Worm (Caenorhabditis elegans) whole organism, young adult: ENCODE results near the gene ints-7.
A peak's percentile ranks its signal among the peaks of the same experiment; 100 is the strongest.

Source experiments
- B0019.2 ChIP-seq: fragments of 200-800 bp; sonication (Bioruptor generic); conservative IDR thresholded peaks from 2 replicates; pipeline ENCODE4 v1.3.6; 2022; ENCODE audit warnings: missing genetic modification reagents, missing genetic modification characterization, missing compliant biosample characterization
- B0035.1 ChIP-seq: sonication (generic microtip); optimal IDR thresholded peaks from 2 replicates; lab custom pipeline; 2016; ENCODE audit warnings: missing genetic modification characterization, mild to moderate bottlenecking, missing compliant biosample characterization, missing genotype, missing genetic modification reagents
- B0336.3 ChIP-seq: fragments of 200-800 bp; sonication (Bioruptor generic); IDR thresholded peaks from 2 replicates; pipeline ENCODE4 v1.3.6; 2022; ENCODE audit warnings: missing genetic modification characterization, missing compliant biosample characterization
- C17E4.6 ChIP-seq: fragments of 200-800 bp; sonication (Bioruptor generic); IDR thresholded peaks from 2 replicates; pipeline ENCODE4 v1.3.6; 2022; ENCODE audit warnings: missing genetic modification reagents, missing genetic modification characterization, missing compliant biosample characterization
- F33H1.4 ChIP-seq: fragments of 200-800 bp; sonication (Bioruptor generic); IDR thresholded peaks from 2 replicates; pipeline ENCODE4 v1.3.6; 2022; ENCODE audit warnings: missing genetic modification reagents, missing genetic modification characterization, missing compliant biosample characterization
- F52B5.7 ChIP-seq: sonication (generic microtip); optimal IDR thresholded peaks from 2 replicates; lab custom pipeline; 2016; ENCODE audit warnings: mild to moderate bottlenecking, missing genetic modification characterization, missing compliant biosample characterization
- F55B11.4 ChIP-seq: sonication (generic microtip); optimal IDR thresholded peaks from 2 replicates; lab custom pipeline; 2016; ENCODE audit warnings: missing compliant biosample characterization, missing genetic modification characterization, borderline replicate concordance; ENCODE audit not compliant: insufficient read depth
- F57C9.4 ChIP-seq: sonication (generic microtip); optimal IDR thresholded peaks from 2 replicates; lab custom pipeline; 2017; ENCODE audit warnings: mild to moderate bottlenecking, missing genetic modification characterization, missing compliant biosample characterization
- K12H6.12 ChIP-seq: fragments of 200-800 bp; sonication (Bioruptor generic); optimal IDR thresholded peaks from 2 replicates; lab custom pipeline; 2018; ENCODE audit warnings: mild to moderate bottlenecking, missing genetic modification characterization, missing compliant biosample characterization
- Y56A3A.18 ChIP-seq: fragments of 200-800 bp; sonication (Bioruptor generic); IDR thresholded peaks from 2 replicates; pipeline ENCODE4 v1.3.6; 2022; ENCODE audit warnings: missing genetic modification reagents, missing genetic modification characterization, missing compliant biosample characterization
- akir-1 ChIP-seq: fragments of 200-800 bp; sonication (Bioruptor generic); optimal IDR thresholded peaks from 2 replicates; lab custom pipeline; 2018; ENCODE audit warnings: mild to moderate bottlenecking, missing genetic modification characterization, moderate library complexity, missing compliant biosample characterization
- ccch-3 ChIP-seq: fragments of 200-800 bp; sonication (Bioruptor generic); optimal IDR thresholded peaks from 2 replicates; lab custom pipeline; 2018; ENCODE audit warnings: mild to moderate bottlenecking, missing genetic modification characterization, missing compliant biosample characterization
- cebp-1 ChIP-seq, 2 experiments: fragments of 200-800 bp in 1 of 2; sonication (Bioruptor generic) in 1 of 2; sonication (generic microtip) in 1 of 2; IDR thresholded peaks in 1 of 2; optimal IDR thresholded peaks in 1 of 2; 2 replicates each; pipeline versions ENCODE4 v1.3.6 to Lab custom; 2017 to 2022; ENCODE audit warnings: missing compliant biosample characterization in 2 of 2, missing genetic modification characterization in 2 of 2, mild to moderate bottlenecking in 1 of 2, missing genetic modification reagents in 1 of 2, moderate library complexity in 1 of 2
- ceh-27 ChIP-seq: fragments of 200-800 bp; sonication (Bioruptor generic); optimal IDR thresholded peaks from 2 replicates; lab custom pipeline; 2018; ENCODE audit warnings: mild to moderate bottlenecking, missing genetic modification characterization, moderate library complexity, missing compliant biosample characterization
- ceh-91 ChIP-seq: fragments of 200-800 bp; sonication (Bioruptor generic); IDR thresholded peaks from 2 replicates; pipeline ENCODE4 v1.3.6; 2022; ENCODE audit warnings: missing genetic modification reagents, missing genetic modification characterization, missing compliant biosample characterization
- die-1 ChIP-seq: sonication (generic microtip); optimal IDR thresholded peaks from 2 replicates; lab custom pipeline; 2016; ENCODE audit warnings: missing genotype, mild to moderate bottlenecking, missing genetic modification characterization, missing compliant biosample characterization
- dpff-1 ChIP-seq: sonication (generic microtip); optimal IDR thresholded peaks from 2 replicates; lab custom pipeline; 2017; ENCODE audit warnings: mild to moderate bottlenecking, missing genetic modification characterization, missing compliant biosample characterization
- egl-44 ChIP-seq: fragments of 200-800 bp; sonication (Bioruptor generic); IDR thresholded peaks from 2 replicates; pipeline ENCODE4 v1.3.6; 2022; ENCODE audit warnings: missing genetic modification reagents, missing genetic modification characterization, missing compliant biosample characterization
- egrh-3 ChIP-seq: fragments of 200-800 bp; sonication (Bioruptor generic); IDR thresholded peaks from 2 replicates; pipeline ENCODE4 v1.3.6; 2022; ENCODE audit warnings: missing genetic modification reagents, missing genetic modification characterization, missing compliant biosample characterization
- fkh-3 ChIP-seq: sonication (generic microtip); optimal IDR thresholded peaks from 2 replicates; lab custom pipeline; 2016; ENCODE audit warnings: mild to moderate bottlenecking, missing genetic modification characterization, missing compliant biosample characterization
- hlh-12 ChIP-seq: sonication (generic microtip); optimal IDR thresholded peaks from 2 replicates; lab custom pipeline; 2016; ENCODE audit warnings: missing genetic modification characterization, missing compliant biosample characterization
- hlh-26 ChIP-seq: fragments of 200-800 bp; sonication (Bioruptor generic); conservative IDR thresholded peaks from 2 replicates; pipeline ENCODE4 v1.3.6; 2022; ENCODE audit warnings: missing genetic modification reagents, missing genetic modification characterization, missing compliant biosample characterization
- hmg-1.2 ChIP-seq: fragments of 200-800 bp; sonication (Bioruptor generic); IDR thresholded peaks from 2 replicates; pipeline ENCODE4 v1.3.6; 2022; ENCODE audit warnings: missing genetic modification reagents, missing genetic modification characterization, missing compliant biosample characterization
- hmg-20 ChIP-seq: fragments of 200-800 bp; sonication (Bioruptor generic); IDR thresholded peaks from 2 replicates; pipeline ENCODE4 v1.3.6; 2022; ENCODE audit warnings: missing genetic modification reagents, missing genetic modification characterization, missing compliant biosample characterization
- lag-1 ChIP-seq: fragments of 200-800 bp; sonication (Bioruptor generic); IDR thresholded peaks from 2 replicates; pipeline ENCODE4 v1.3.6; 2022; ENCODE audit warnings: missing genetic modification reagents, missing genetic modification characterization, missing compliant biosample characterization
- let-526 ChIP-seq: fragments of 200-800 bp; sonication (Bioruptor generic); IDR thresholded peaks from 2 replicates; pipeline ENCODE4 v1.3.6; 2022; ENCODE audit warnings: missing genetic modification reagents, missing genetic modification characterization, missing compliant biosample characterization
- lin-35 ChIP-seq, 3 experiments: fragments of 150-350 bp in 2 of 3; sonication (generic microtip) in 1 of 3; optimal IDR thresholded peaks; 2 replicates each; lab custom pipeline; 2014 to 2018; ENCODE audit warnings: missing biosample characterization in 3 of 3, missing genetic modification characterization in 3 of 3, missing genetic modification reagents in 3 of 3
- lin-40 ChIP-seq: sonication (generic microtip); optimal IDR thresholded peaks from 2 replicates; lab custom pipeline; 2016; ENCODE audit warnings: missing genetic modification characterization, mild to moderate bottlenecking, missing compliant biosample characterization, missing genotype, missing genetic modification reagents
- mcd-1 ChIP-seq: fragments of 200-800 bp; sonication (Bioruptor generic); IDR thresholded peaks from 2 replicates; pipeline ENCODE4 v1.3.6; 2022; ENCODE audit warnings: missing genetic modification reagents, missing genetic modification characterization, missing compliant biosample characterization
- mel-28 ChIP-seq: sonication (generic microtip); optimal IDR thresholded peaks from 2 replicates; lab custom pipeline; 2016; ENCODE audit warnings: borderline replicate concordance, mild to moderate bottlenecking, missing genetic modification characterization, missing compliant biosample characterization
- mxl-1 ChIP-seq: sonication (generic microtip); optimal IDR thresholded peaks from 2 replicates; lab custom pipeline; 2016; ENCODE audit warnings: missing genetic modification characterization, missing compliant biosample characterization
- nfya-2 ChIP-seq: fragments of 200-800 bp; sonication (Bioruptor generic); IDR thresholded peaks from 2 replicates; pipeline ENCODE4 v1.3.6; 2022; ENCODE audit warnings: missing genetic modification reagents, missing genetic modification characterization, missing compliant biosample characterization
- nfyb-1 ChIP-seq: fragments of 200-800 bp; sonication (Bioruptor generic); IDR thresholded peaks from 2 replicates; pipeline ENCODE4 v1.3.6; 2022; ENCODE audit warnings: missing genetic modification reagents, missing genetic modification characterization, missing compliant biosample characterization
- pbrm-1 ChIP-seq: fragments of 200-800 bp; sonication (Bioruptor generic); IDR thresholded peaks from 2 replicates; pipeline ENCODE4 v1.3.6; 2022; ENCODE audit warnings: missing genetic modification reagents, missing genetic modification characterization, missing compliant biosample characterization
- rcor-1 ChIP-seq: fragments of 200-800 bp; sonication (Bioruptor generic); IDR thresholded peaks from 2 replicates; pipeline ENCODE4 v1.3.6; 2022; ENCODE audit warnings: missing genetic modification reagents, missing genetic modification characterization, missing compliant biosample characterization
- rec-8 ChIP-seq, 2 experiments: sonication (generic microtip); optimal IDR thresholded peaks; 2 replicates each; lab custom pipeline; 2016; ENCODE audit warnings: mild to moderate bottlenecking in 2 of 2, missing genetic modification characterization in 2 of 2, missing genetic modification reagents in 2 of 2, missing genotype in 2 of 2, missing biosample characterization in 1 of 2, missing compliant biosample characterization in 1 of 2, moderate library complexity in 1 of 2
- repo-1 ChIP-seq: sonication (generic microtip); optimal IDR thresholded peaks from 2 replicates; lab custom pipeline; 2017; ENCODE audit warnings: mild to moderate bottlenecking, missing genetic modification characterization, missing compliant biosample characterization
- sea-2 ChIP-seq: fragments of 200-800 bp; sonication (Bioruptor generic); IDR thresholded peaks from 2 replicates; pipeline ENCODE4 v1.3.6; 2022; ENCODE audit warnings: missing genetic modification characterization, missing compliant biosample characterization
- sptf-2 ChIP-seq: fragments of 200-800 bp; sonication (Bioruptor generic); optimal IDR thresholded peaks from 2 replicates; lab custom pipeline; 2018; ENCODE audit warnings: mild to moderate bottlenecking, missing genetic modification characterization, missing compliant biosample characterization
- unc-130 ChIP-seq: sonication (generic microtip); optimal IDR thresholded peaks from 2 replicates; lab custom pipeline; 2016; ENCODE audit warnings: missing genetic modification reagents, missing genetic modification characterization, missing compliant biosample characterization
- unc-62 ChIP-seq: fragments of 150-350 bp; optimal IDR thresholded peaks from 2 replicates; lab custom pipeline; 2014; ENCODE audit warnings: missing biosample characterization, missing genetic modification reagents, missing genetic modification characterization
- zfh-2 ChIP-seq: fragments of 200-800 bp; sonication (Bioruptor generic); conservative IDR thresholded peaks from 2 replicates; pipeline ENCODE4 v1.3.6; 2022; ENCODE audit warnings: missing genetic modification reagents, missing genetic modification characterization, missing compliant biosample characterization
- ztf-18 ChIP-seq: sonication (generic microtip); optimal IDR thresholded peaks from 2 replicates; lab custom pipeline; 2016; ENCODE audit warnings: missing genotype, mild to moderate bottlenecking, missing genetic modification characterization, missing compliant biosample characterization
- ztf-22 ChIP-seq: fragments of 200-800 bp; sonication (Bioruptor generic); optimal IDR thresholded peaks from 2 replicates; lab custom pipeline; 2018; ENCODE audit warnings: mild to moderate bottlenecking, missing genetic modification characterization, moderate library complexity, missing compliant biosample characterization
- ztf-26 ChIP-seq: sonication (generic microtip); optimal IDR thresholded peaks from 2 replicates; lab custom pipeline; 2017; ENCODE audit warnings: missing genetic modification characterization, missing compliant biosample characterization

Gene ints-7

DNA sequence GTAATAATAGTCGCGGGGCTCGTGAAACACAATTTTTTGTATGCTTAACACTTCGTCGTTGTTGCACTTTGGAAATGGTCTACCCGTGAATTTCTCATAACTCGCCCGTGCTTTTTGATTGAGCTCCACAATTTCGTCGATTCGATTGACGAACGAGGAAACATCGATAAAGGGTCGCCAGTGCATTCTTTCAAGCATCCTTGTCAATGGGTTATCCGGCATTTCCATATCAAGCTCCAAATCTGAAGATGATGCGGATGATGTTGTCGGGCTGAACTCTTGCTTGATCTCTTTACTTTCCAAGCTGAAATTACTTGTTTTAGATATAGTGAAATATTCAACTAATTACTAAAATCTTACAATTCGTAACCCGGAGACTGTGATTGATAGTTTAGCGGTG, 45.3 kb downstream of the ints-7 start (continued):
- no peak for TF ChIP-seq rec-8 (tag; optimal IDR thresholded peaks at IDR 0.05; lab: Kevin White, UChicago)
- no peak for TF ChIP-seq ztf-18 (tag; lab: Kevin White, UChicago)
- TF ChIP-seq Y56A3A.18 (GFP tag; lab: Robert Waterston, UW), result no peak
- no peak for TF ChIP-seq repo-1 (tag; lab: Kevin White, UChicago)
- TF ChIP-seq C17E4.6, result no peak
- TF ChIP-seq fkh-3, result no peak

DNA sequence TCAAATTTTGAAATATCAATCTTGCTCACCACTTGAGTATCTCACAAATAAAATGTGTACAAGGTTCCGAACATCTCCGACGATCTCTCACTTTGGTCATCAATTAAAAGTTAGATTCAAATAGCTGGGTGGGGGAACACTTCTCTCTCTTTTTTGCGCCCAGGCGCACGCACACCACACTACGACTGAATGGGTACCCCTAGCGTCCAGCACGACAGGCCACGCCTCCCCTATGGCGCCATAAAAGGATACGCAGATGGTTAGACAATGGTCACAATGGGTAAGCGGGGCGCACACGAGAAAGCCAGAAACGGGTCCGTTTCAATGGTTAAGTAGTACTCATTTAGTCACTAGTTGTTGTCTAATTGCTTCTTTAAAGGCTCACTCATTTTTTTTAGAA, 47.3 kb downstream of the ints-7 start:
- TF ChIP-seq zfh-2, result no peak
- TF ChIP-seq F57C9.4 (tag; lab: Kevin White, UChicago), result no peak
- 0 out of 2 replicates have a peak, but pooled peaks have one; percentile 19 for TF ChIP-seq nfyb-1
- no peak for TF ChIP-seq dpff-1 (tag; lab: Kevin White, UChicago)
- no peak for TF ChIP-seq hmg-20 (GFP tag; lab: Robert Waterston, UW)
- peak; percentile 44; the same call in 1 of the 2 replicates for TF ChIP-seq hmg-1.2 (GFP tag; lab: Robert Waterston, UW)
- no peak for TF ChIP-seq mcd-1 (GFP tag; lab: Robert Waterston, UW)
- no peak for TF ChIP-seq sea-2 (GFP tag; lab: Robert Waterston, UW)
- TF ChIP-seq, all 124 proteins: peak for 2

ce11 chrII:11632689-11633088, 50.0 kb downstream of the ints-7 start:
- TF ChIP-seq rcor-1 (GFP tag; lab: Robert Waterston, UW), result peak; percentile 10; the same call in 1 of the 2 replicates
- TF ChIP-seq ztf-26 (tag; lab: Kevin White, UChicago), result no peak
- no peak for TF ChIP-seq hlh-12 (tag; lab: Kevin White, UChicago)
- no peak for TF ChIP-seq mxl-1
- TF ChIP-seq cebp-1 (GFP tag; IDR thresholded peaks at IDR 0.05; lab: Robert Waterston, UW), result no peak
- TF ChIP-seq cebp-1 (tag; optimal IDR thresholded peaks at IDR 0.05; lab: Kevin White, UChicago), result peak; percentile 46
- no peak for TF ChIP-seq sptf-2 (GFP tag; lab: Kevin White, UChicago)
- TF ChIP-seq lin-40 (tag; lab: Kevin White, UChicago), result no peak
- TF ChIP-seq nfya-2 (GFP tag; lab: Robert Waterston, UW), result no peak
- no peak for TF ChIP-seq akir-1 (GFP tag; lab: Kevin White, UChicago)
- no peak for TF ChIP-seq ceh-91 (GFP tag; lab: Robert Waterston, UW)
- no peak for TF ChIP-seq ztf-22 (GFP tag; lab: Kevin White, UChicago)
- TF ChIP-seq hlh-26 (GFP tag; lab: Robert Waterston, UW), result no peak
- no peak for TF ChIP-seq mel-28 (tag; lab: Kevin White, UChicago)
- no peak for TF ChIP-seq egrh-3
- peak; percentile 21 for TF ChIP-seq ceh-27 (GFP tag; lab: Kevin White, UChicago)
- TF ChIP-seq dpff-1 (tag; lab: Kevin White, UChicago), result no peak
- no peak for TF ChIP-seq C17E4.6
- TF ChIP-seq lin-35 (GFP tag; optimal IDR thresholded peaks at IDR 0.05; lab: Kevin White, UChicago), result peak in 1 of 3 experiments; percentile 19
- peak; percentile 25 for TF ChIP-seq K12H6.12 (tag; lab: Kevin White, UChicago)
- TF ChIP-seq egl-44, result no peak
- TF ChIP-seq F55B11.4, result no peak
- TF ChIP-seq lag-1 (GFP tag; lab: Robert Waterston, UW), result no peak
- no peak for TF ChIP-seq pbrm-1 (GFP tag; lab: Robert Waterston, UW)
- TF ChIP-seq nfyb-1, result peak; percentile 34; the same call in 1 of the 2 replicates
- peak; percentile 68 for TF ChIP-seq zfh-2
- TF ChIP-seq B0035.1 (tag; lab: Kevin White, UChicago), result no peak
- TF ChIP-seq B0336.3 (GFP tag; lab: Robert Waterston, UW), result no peak
- TF ChIP-seq F52B5.7 (tag; lab: Kevin White, UChicago), result no peak
- no peak for TF ChIP-seq let-526 (GFP tag; lab: Robert Waterston, UW)
- TF ChIP-seq unc-62 (GFP tag; lab: Kevin White, UChicago), result no peak
- no peak for TF ChIP-seq B0019.2 (GFP tag; lab: Robert Waterston, UW)
- TF ChIP-seq F33H1.4, result no peak
- TF ChIP-seq unc-130 (GFP tag; lab: Kevin White, UChicago), result no peak
- TF ChIP-seq die-1 (tag; lab: Kevin White, UChicago), result no peak
- TF ChIP-seq ccch-3 (GFP tag; lab: Kevin White, UChicago), result no peak
